Worm (Caenorhabditis elegans): Measurements from ENCODE around the gene acaa-2.

DNA sequence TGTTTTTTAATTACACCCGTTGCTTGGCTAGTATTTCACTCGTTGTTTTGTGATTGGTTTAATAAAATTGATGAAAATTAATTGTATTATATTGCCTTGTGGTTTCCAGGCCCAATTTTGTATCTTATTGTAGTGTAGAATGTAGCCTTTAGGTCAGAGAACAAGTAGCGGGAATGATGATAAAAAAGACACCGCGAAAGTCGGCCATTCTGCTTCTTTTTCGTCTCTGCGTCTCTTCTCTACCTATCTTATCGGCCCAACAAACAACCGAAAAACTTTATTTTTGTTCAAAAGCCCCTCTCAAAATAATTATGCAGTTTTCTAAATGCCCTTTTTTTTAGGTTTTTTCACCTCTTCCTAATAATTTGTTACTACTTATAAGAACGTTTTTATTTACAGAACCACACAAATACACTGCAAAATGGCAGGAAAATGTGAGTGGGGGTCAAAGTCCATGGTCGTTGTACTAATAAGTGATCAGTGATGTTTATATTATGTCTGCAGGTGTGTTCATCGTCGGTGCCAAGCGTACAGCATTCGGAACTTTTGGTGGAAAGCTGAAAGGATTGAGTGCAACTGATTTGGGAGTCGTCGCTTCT, at the start of gene acaa-2:
- no peak for TF ChIP-seq fax-1 (tag; optimal IDR thresholded peaks at IDR 0.05)
- TF ChIP-seq elt-2 (tag; optimal IDR thresholded peaks at IDR 0.05): peak; percentile 49
- TF ChIP-seq ceh-18 (tag; optimal IDR thresholded peaks at IDR 0.05): no peak
- TF ChIP-seq tbx-2 (tag; optimal IDR thresholded peaks at IDR 0.05): no peak
- no peak for TF ChIP-seq ceh-6 (GFP tag; optimal IDR thresholded peaks at IDR 0.05)
- TF ChIP-seq sox-2 (GFP tag; IDR thresholded peaks at IDR 0.05): no peak
- TF ChIP-seq ceh-30 (tag; optimal IDR thresholded peaks at IDR 0.05): no peak
- no peak for TF ChIP-seq pha-2 (tag; optimal IDR thresholded peaks at IDR 0.05)
- TF ChIP-seq ama-1 (optimal IDR thresholded peaks at IDR 0.05): no peak
- TF ChIP-seq nhr-11 (tag; optimal IDR thresholded peaks at IDR 0.05): no peak
- no peak for TF ChIP-seq K02D7.2 (tag; optimal IDR thresholded peaks at IDR 0.05)

Data from whole organism, late embryonic.